Fruit fly (Drosophila melanogaster) whole organism, embryonic: ENCODE measurements around the gene a10.

Experiments
- Antp ChIP-seq: fragments of 200-800 bp; sonication (Bioruptor generic); optimal IDR thresholded peaks from 3 replicates; lab custom pipeline; 2016; ENCODE audit warnings: missing biosample characterization, missing genetic modification characterization
- Bgb ChIP-seq: fragments of 200-800 bp; sonication (Bioruptor generic); IDR thresholded peaks from 2 replicates; pipeline ENCODE4 v1.3.6; 2022; ENCODE audit warnings: missing biosample characterization, missing genetic modification characterization; ENCODE audit not compliant: partially characterized antibody
- CG10209 ChIP-seq: fragments of 200-800 bp; sonication (Bioruptor generic); optimal IDR thresholded peaks from 3 replicates; lab custom pipeline; 2017; ENCODE audit warnings: missing biosample characterization, mild to moderate bottlenecking, missing genetic modification characterization, missing genetic modification reagents
- CG10267 ChIP-seq: fragments of 200-800 bp; sonication (Bioruptor generic); optimal IDR thresholded peaks from 2 replicates; lab custom pipeline; 2018; ENCODE audit warnings: missing biosample characterization, mild to moderate bottlenecking, missing genetic modification characterization, moderate library complexity
- CG10431 ChIP-seq: fragments of 200-800 bp; sonication (Bioruptor generic); optimal IDR thresholded peaks from 3 replicates; lab custom pipeline; 2018; ENCODE audit warnings: missing biosample characterization, mild to moderate bottlenecking, missing genetic modification characterization
- CG10543 ChIP-seq: fragments of 200-800 bp; sonication (Bioruptor generic); optimal IDR thresholded peaks from 3 replicates; lab custom pipeline; 2017; ENCODE audit warnings: missing biosample characterization, mild to moderate bottlenecking, missing genetic modification characterization, moderate library complexity
- CG12299 ChIP-seq: fragments of 200-800 bp; sonication (Bioruptor generic); optimal IDR thresholded peaks from 2 replicates; lab custom pipeline; 2018; ENCODE audit warnings: missing biosample characterization, mild to moderate bottlenecking, missing genetic modification characterization
- CG15269 ChIP-seq: fragments of 200-800 bp; sonication (Bioruptor generic); optimal IDR thresholded peaks from 2 replicates; lab custom pipeline; 2018; ENCODE audit warnings: missing biosample characterization, mild to moderate bottlenecking, missing genetic modification characterization, moderate library complexity
- CG15479 ChIP-seq: fragments of 200-800 bp; sonication (Bioruptor generic); optimal IDR thresholded peaks from 3 replicates; lab custom pipeline; 2019; ENCODE audit warnings: missing biosample characterization, mild to moderate bottlenecking, missing genetic modification characterization, moderate library complexity
- CG15514 ChIP-seq: fragments of 200-800 bp; sonication (Bioruptor generic); optimal IDR thresholded peaks from 3 replicates; lab custom pipeline; 2017; ENCODE audit warnings: missing biosample characterization, missing genetic modification characterization, mild to moderate bottlenecking, moderate library complexity, missing genetic modification reagents
- CG16779 ChIP-seq: fragments of 200-800 bp; sonication (Bioruptor generic); IDR thresholded peaks from 2 replicates; pipeline ENCODE4 v1.3.6; 2022; ENCODE audit warnings: missing biosample characterization, missing genetic modification characterization
- CG17328 ChIP-seq: fragments of 200-800 bp; sonication (Bioruptor generic); IDR thresholded peaks from 2 replicates; pipeline ENCODE4 v1.3.6; 2022; ENCODE audit warnings: missing biosample characterization, missing genetic modification characterization
- CG17361 ChIP-seq: fragments of 200-800 bp; sonication (Bioruptor generic); IDR thresholded peaks from 3 replicates; pipeline ENCODE4 v1.3.6; 2022; ENCODE audit warnings: missing biosample characterization, missing genetic modification characterization
- CG17568 ChIP-seq: fragments of 200-800 bp; sonication (Bioruptor generic); optimal IDR thresholded peaks from 2 replicates; lab custom pipeline; 2018; ENCODE audit warnings: missing biosample characterization, mild to moderate bottlenecking, missing genetic modification characterization, moderate library complexity
- CG17829 ChIP-seq: fragments of 200-800 bp; optimal IDR thresholded peaks from 2 replicates; lab custom pipeline; 2019; ENCODE audit warnings: missing biosample characterization, mild to moderate bottlenecking, missing genetic modification characterization, moderate library complexity
- CG18262 ChIP-seq: fragments of 200-800 bp; optimal IDR thresholded peaks from 3 replicates; lab custom pipeline; 2019; ENCODE audit warnings: missing biosample characterization, mild to moderate bottlenecking, missing genetic modification characterization, moderate library complexity
- CG30020 ChIP-seq: fragments of 200-800 bp; optimal IDR thresholded peaks from 2 replicates; lab custom pipeline; 2019; ENCODE audit warnings: missing biosample characterization, mild to moderate bottlenecking, missing genetic modification characterization, moderate library complexity
- CG4404 ChIP-seq: fragments of 200-800 bp; sonication (Bioruptor generic); IDR thresholded peaks from 2 replicates; pipeline ENCODE4 v1.3.6; 2022; ENCODE audit warnings: missing biosample characterization, missing genetic modification characterization
- CG5245 ChIP-seq: fragments of 200-800 bp; sonication (Bioruptor generic); optimal IDR thresholded peaks from 3 replicates; lab custom pipeline; 2016; ENCODE audit warnings: missing biosample characterization, missing genetic modification characterization
- CG5953 ChIP-seq: fragments of 200-800 bp; sonication (Bioruptor generic); IDR thresholded peaks from 2 replicates; pipeline ENCODE4 v1.3.6; 2022; ENCODE audit warnings: missing biosample characterization, missing genetic modification characterization
- CG6689 ChIP-seq: fragments of 200-800 bp; sonication (Bioruptor generic); IDR thresholded peaks from 2 replicates; pipeline ENCODE4 v1.3.6; 2022; ENCODE audit warnings: missing biosample characterization, missing genetic modification characterization
- CG7271 ChIP-seq: fragments of 200-800 bp; sonication (Bioruptor generic); optimal IDR thresholded peaks from 2 replicates; lab custom pipeline; 2018; ENCODE audit warnings: missing biosample characterization, mild to moderate bottlenecking, missing genetic modification characterization, moderate library complexity
- CG7745 ChIP-seq: fragments of 200-800 bp; sonication (Bioruptor generic); optimal IDR thresholded peaks from 2 replicates; lab custom pipeline; 2018; ENCODE audit warnings: missing biosample characterization, mild to moderate bottlenecking, missing genetic modification characterization, moderate library complexity
- CG7987 ChIP-seq: fragments of 200-800 bp; sonication (Bioruptor generic); optimal IDR thresholded peaks from 2 replicates; lab custom pipeline; 2018; ENCODE audit warnings: missing biosample characterization, mild to moderate bottlenecking, missing genetic modification characterization, moderate library complexity
- CG9727 ChIP-seq: fragments of 200-800 bp; sonication (Bioruptor generic); optimal IDR thresholded peaks from 3 replicates; lab custom pipeline; 2017; ENCODE audit warnings: missing biosample characterization, mild to moderate bottlenecking, missing genetic modification characterization
- Hmx ChIP-seq: fragments of 200-800 bp; sonication (Bioruptor generic); optimal IDR thresholded peaks from 2 replicates; lab custom pipeline; 2016; ENCODE audit warnings: missing biosample characterization, missing genetic modification characterization
- Lhr ChIP-seq: fragments of 200-800 bp; sonication (Bioruptor generic); optimal IDR thresholded peaks from 3 replicates; lab custom pipeline; 2017; ENCODE audit warnings: mild to moderate bottlenecking, missing biosample characterization, missing genetic modification reagents, missing genetic modification characterization
- Max ChIP-seq: fragments of 200-800 bp; sonication (Bioruptor generic); optimal IDR thresholded peaks from 2 replicates; lab custom pipeline; 2016; ENCODE audit warnings: missing biosample characterization, mild to moderate bottlenecking, missing genetic modification characterization
- Meics ChIP-seq: fragments of 200-800 bp; sonication (Bioruptor generic); optimal IDR thresholded peaks from 2 replicates; lab custom pipeline; 2017; ENCODE audit warnings: missing biosample characterization, mild to moderate bottlenecking, missing genetic modification characterization
- chinmo ChIP-seq: fragments of 200-800 bp; sonication (Bioruptor generic); IDR thresholded peaks from 4 replicates; pipeline ENCODE4 v1.3.6; 2022; ENCODE audit warnings: missing biosample characterization, missing genetic modification characterization; ENCODE audit not compliant: partially characterized antibody
- dimm ChIP-seq: fragments of 200-800 bp; sonication (Bioruptor generic); IDR thresholded peaks from 2 replicates; pipeline ENCODE4 v1.3.6; 2022; ENCODE audit warnings: missing biosample characterization, missing genetic modification characterization
- eyg ChIP-seq: fragments of 200-800 bp; sonication (Bioruptor generic); optimal IDR thresholded peaks from 3 replicates; lab custom pipeline; 2016; ENCODE audit warnings: missing biosample characterization, missing genetic modification characterization
- fd96Cb ChIP-seq: fragments of 200-800 bp; sonication (Bioruptor generic); optimal IDR thresholded peaks from 2 replicates; lab custom pipeline; 2018; ENCODE audit warnings: missing biosample characterization, mild to moderate bottlenecking, missing genetic modification characterization, moderate library complexity
- gem ChIP-seq: fragments of 200-800 bp; sonication (Bioruptor generic); optimal IDR thresholded peaks from 2 replicates; lab custom pipeline; 2019; ENCODE audit warnings: missing biosample characterization, mild to moderate bottlenecking, missing genetic modification characterization, moderate library complexity
- h ChIP-seq: fragments of >200 bp; optimal IDR thresholded peaks from 2 replicates; lab custom pipeline; 2017
- jigr1 ChIP-seq: fragments of 200-800 bp; sonication (Bioruptor generic); IDR thresholded peaks from 3 replicates; pipeline ENCODE4 v1.3.6; 2022; ENCODE audit warnings: missing biosample characterization, missing genetic modification characterization
- kay ChIP-seq: fragments of 200-800 bp; sonication (Bioruptor generic); optimal IDR thresholded peaks from 2 replicates; lab custom pipeline; 2016; ENCODE audit warnings: missing biosample characterization, missing genetic modification characterization
- ken ChIP-seq: fragments of 200-800 bp; sonication (Bioruptor generic); IDR thresholded peaks from 3 replicates; pipeline ENCODE4 v1.3.6; 2022; ENCODE audit warnings: missing biosample characterization, missing genetic modification characterization
- kni ChIP-seq: fragments of 200-800 bp; sonication (Bioruptor generic); optimal IDR thresholded peaks from 3 replicates; lab custom pipeline; 2017; ENCODE audit warnings: mild to moderate bottlenecking, missing biosample characterization, missing genetic modification reagents, missing genetic modification characterization
- mirr ChIP-seq: fragments of 200-800 bp; sonication (Bioruptor generic); optimal IDR thresholded peaks from 3 replicates; lab custom pipeline; 2018; ENCODE audit warnings: missing biosample characterization, mild to moderate bottlenecking, missing genetic modification characterization
- nerfin-2 ChIP-seq: fragments of 200-800 bp; sonication (Bioruptor generic); IDR thresholded peaks from 2 replicates; pipeline ENCODE4 v1.3.6; 2022; ENCODE audit warnings: missing biosample characterization, missing genetic modification characterization; ENCODE audit not compliant: partially characterized antibody
- odd ChIP-seq: fragments of 200-800 bp; sonication (Bioruptor generic); optimal IDR thresholded peaks from 2 replicates; lab custom pipeline; 2017; ENCODE audit warnings: missing biosample characterization, mild to moderate bottlenecking, missing genetic modification characterization
- pho ChIP-seq: fragments of 200-800 bp; sonication (Bioruptor generic); optimal IDR thresholded peaks from 2 replicates; lab custom pipeline; 2016; ENCODE audit warnings: missing biosample characterization, missing genetic modification characterization
- schlank ChIP-seq: fragments of 200-800 bp; sonication (Bioruptor generic); optimal IDR thresholded peaks from 2 replicates; lab custom pipeline; 2018; ENCODE audit warnings: missing biosample characterization, mild to moderate bottlenecking, missing genetic modification characterization
- sens-2 ChIP-seq: fragments of 200-800 bp; sonication (Bioruptor generic); IDR thresholded peaks from 2 replicates; pipeline ENCODE4 v1.3.6; 2022; ENCODE audit warnings: missing biosample characterization, missing genetic modification characterization
- so ChIP-seq: fragments of 200-800 bp; sonication (Bioruptor generic); IDR thresholded peaks from 3 replicates; pipeline ENCODE4 v1.3.6; 2022; ENCODE audit warnings: missing biosample characterization, missing genetic modification characterization
- tio ChIP-seq: fragments of 200-800 bp; sonication (Bioruptor generic); optimal IDR thresholded peaks from 2 replicates; lab custom pipeline; 2017; ENCODE audit warnings: missing biosample characterization, missing genetic modification characterization, inconsistent platforms
- twi ChIP-seq: fragments of 200-800 bp; optimal IDR thresholded peaks from 2 replicates; lab custom pipeline; 2019; ENCODE audit warnings: missing biosample characterization, mild to moderate bottlenecking, missing genetic modification characterization, moderate library complexity
- tx ChIP-seq: fragments of 200-800 bp; sonication (Bioruptor generic); optimal IDR thresholded peaks from 2 replicates; lab custom pipeline; 2016; ENCODE audit warnings: missing biosample characterization, missing genetic modification characterization

The a10 gene

dm6 chr3L:17012017-17012719, 11.4 kb downstream of the a10 start, which contains the start of gene CG3764 (continued):
- TF ChIP-seq CG4404 (GFP tag; lab: Robert Waterston, UW) (peak; percentile 10; the same call in 1 of the 2 replicates), CG12299 (peak; percentile 87), CG15514 (GFP tag; lab: Kevin White, UChicago) (peak; percentile 92), kay (GFP tag; lab: Kevin White, UChicago) (no peak), Antp (peak; percentile 63), schlank (tag; lab: Kevin White, UChicago) (peak; percentile 78), eyg (GFP tag; lab: Kevin White, UChicago) (peak; percentile 80), CG7745 (peak; percentile 24), odd (GFP tag; lab: Kevin White, UChicago) (peak; percentile 89), mirr (GFP tag; lab: Kevin White, UChicago) (peak; percentile 94), CG10431 (GFP tag; lab: Kevin White, UChicago) (peak; percentile 86), gem (tag; lab: Kevin White, UChicago) (peak; percentile 60), CG15269 (peak; percentile 73), pho (GFP tag; lab: Kevin White, UChicago) (peak; percentile 64), twi (tag; lab: Kevin White, UChicago) (peak; percentile 49), kni (peak; percentile 96), CG7271 (tag; lab: Kevin White, UChicago) (peak; percentile 72), Meics (GFP tag; lab: Kevin White, UChicago) (peak; percentile 77), CG9727 (GFP tag; lab: Kevin White, UChicago) (peak; percentile 84), CG16779 (no peak), Max (GFP tag; lab: Kevin White, UChicago) (peak; percentile 72), ken (GFP tag; lab: Robert Waterston, UW) (peak; percentile 82; the same call in 2 of the 3 replicates), dimm (GFP tag; lab: Robert Waterston, UW) (no peak), chinmo (GFP tag; lab: Robert Waterston, UW) (peak; percentile 99), fd96Cb (tag; lab: Kevin White, UChicago) (peak; percentile 6), CG10543 (GFP tag; lab: Kevin White, UChicago) (peak; percentile 95), tio (GFP tag; lab: Kevin White, UChicago) (peak; percentile 57), CG15479 (GFP tag; lab: Kevin White, UChicago) (no peak), nerfin-2 (GFP tag; lab: Robert Waterston, UW) (no peak; the same call in 1 of the 2 replicates), CG30020 (peak; percentile 50), CG17328 (GFP tag; lab: Robert Waterston, UW) (peak; percentile 76), h (lab: Kevin White, UChicago) (no peak), CG10267 (tag; lab: Kevin White, UChicago) (peak; percentile 75), so (GFP tag; lab: Robert Waterston, UW) (peak; percentile 44; the same call in 2 of the 3 replicates), CG17361 (GFP tag; lab: Robert Waterston, UW) (peak; percentile 68), Lhr (GFP tag; lab: Kevin White, UChicago) (peak; percentile 91), CG7987 (GFP tag; lab: Kevin White, UChicago) (peak; percentile 96), CG5953 (GFP tag; lab: Robert Waterston, UW) (peak; percentile 39; the same call in 1 of the 2 replicates), CG17829 (tag; lab: Kevin White, UChicago) (peak; percentile 76), CG5245 (peak; percentile 30), jigr1 (no peak), CG6689 (GFP tag; lab: Robert Waterston, UW) (peak; percentile 54; the same call in 1 of the 2 replicates), CG17568 (peak; percentile 82), CG18262 (tag; lab: Kevin White, UChicago) (peak; percentile 67), Hmx (GFP tag; lab: Kevin White, UChicago) (no peak), sens-2 (peak; percentile 46; the same call in 1 of the 2 replicates), Bgb (GFP tag; lab: Robert Waterston, UW) (peak; percentile 68), tx (GFP tag; lab: Kevin White, UChicago) (peak; percentile 47), CG10209 (peak; percentile 86)
